Worm (Caenorhabditis elegans): ENCODE measurements around the gene C37E2.3.

The C37E2.3 gene

DNA sequence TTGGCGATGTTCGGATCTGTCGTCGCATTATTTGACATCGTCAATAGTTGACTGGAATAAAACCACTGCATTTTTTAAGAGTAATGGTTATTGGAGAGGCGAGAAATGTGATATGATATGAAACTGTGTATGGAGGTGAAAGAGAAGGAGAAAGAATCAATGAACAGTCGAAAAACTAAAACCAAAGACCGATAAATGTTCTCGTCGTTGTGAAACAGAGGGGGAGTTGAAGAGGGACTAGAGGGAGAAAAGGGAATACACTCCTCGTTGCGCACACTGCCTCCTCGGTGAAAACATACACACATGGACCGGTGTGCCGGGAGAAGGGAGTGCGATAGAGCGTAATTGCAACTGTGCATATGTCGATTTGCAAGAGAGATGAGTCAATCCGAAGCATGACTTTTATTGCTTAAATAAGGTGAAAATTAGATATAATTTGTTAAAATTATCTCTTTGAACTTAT lies 10.7 kb upstream of the C37E2.3 start, which contains the start of gene sym-4 (continued):
- TF ChIP-seq nhr-11 (tag; optimal IDR thresholded peaks at IDR 0.05) (peak; percentile 51), nhr-47 (tag; optimal IDR thresholded peaks at IDR 0.05) (peak; percentile 88), nhr-237 (tag; optimal IDR thresholded peaks at IDR 0.05) (peak; percentile 95), fkh-10 (GFP tag; optimal IDR thresholded peaks at IDR 0.05) (peak; percentile 67), alr-1 (tag; optimal IDR thresholded peaks at IDR 0.05; ENCODE audit: borderline replicate concordance) (no peak), mef-2 (tag; optimal IDR thresholded peaks at IDR 0.05) (no peak), sup-37 (GFP tag; optimal IDR thresholded peaks at IDR 0.05) (peak; percentile 4), hlh-17 (GFP tag; optimal IDR thresholded peaks at IDR 0.05; ENCODE audit: borderline replicate concordance) (no peak), unc-30 (tag; optimal IDR thresholded peaks at IDR 0.05) (no peak), ama-1 (optimal IDR thresholded peaks at IDR 0.05) (no peak), fkh-4 (tag; optimal IDR thresholded peaks at IDR 0.05; ENCODE audit: borderline replicate concordance) (no peak), ztf-11 (tag; optimal IDR thresholded peaks at IDR 0.05) (peak in 1 of 2 experiments; percentile 58), nhr-19 (GFP tag; conservative IDR thresholded peaks at IDR 0.05) (peak; percentile 91), hlh-4 (tag; optimal IDR thresholded peaks at IDR 0.05) (no peak), lsy-2 (tag; optimal IDR thresholded peaks at IDR 0.05) (peak; percentile 79 to 89), unc-98 (GFP tag; IDR thresholded peaks at IDR 0.05) (no peak), skn-1 (tag; optimal IDR thresholded peaks at IDR 0.05) (peak; percentile 82), nhr-28 (tag; optimal IDR thresholded peaks at IDR 0.05) (no peak), lin-39 (tag; optimal IDR thresholded peaks at IDR 0.05) (no peak), mep-1 (tag; optimal IDR thresholded peaks at IDR 0.05) (peak; percentile 96), nhr-85 (tag) (peak; percentile 94), nhr-71 (tag; optimal IDR thresholded peaks at IDR 0.05) (peak; percentile 96), C16A3.4 (tag; optimal IDR thresholded peaks at IDR 0.05) (peak; percentile 93), vab-15 (tag; optimal IDR thresholded peaks at IDR 0.05) (peak; percentile 85), ces-1 (GFP tag; optimal IDR thresholded peaks at IDR 0.05) (no peak), nhr-77 (tag; optimal IDR thresholded peaks at IDR 0.05) (peak; percentile 94), ztf-4 (tag; optimal IDR thresholded peaks at IDR 0.05) (peak; percentile 81), egl-13 (tag; optimal IDR thresholded peaks at IDR 0.05) (peak; percentile 61), nhr-20 (tag; optimal IDR thresholded peaks at IDR 0.05) (peak; percentile 96), ets-5 (GFP tag; IDR thresholded peaks at IDR 0.05) (no peak), aly-2 (tag; optimal IDR thresholded peaks at IDR 0.05) (no peak), ceh-90 (tag; optimal IDR thresholded peaks at IDR 0.05) (no peak), tbx-2 (tag; optimal IDR thresholded peaks at IDR 0.05) (peak; percentile 90), nhr-84 (tag; optimal IDR thresholded peaks at IDR 0.05) (no peak), hpl-2 (GFP tag; optimal IDR thresholded peaks at IDR 0.05) (peak; percentile 85), dpl-1 (GFP tag; optimal IDR thresholded peaks at IDR 0.05) (peak; percentile 70 to 76 (median 72)), blmp-1 (tag; optimal IDR thresholded peaks at IDR 0.05) (peak; percentile 88), swsn-7 (tag; optimal IDR thresholded peaks at IDR 0.05) (peak; percentile 90), lin-15B (tag; optimal IDR thresholded peaks at IDR 0.05) (peak; percentile 86), nhr-76 (tag; optimal IDR thresholded peaks at IDR 0.05) (no peak), nhr-90 (tag; optimal IDR thresholded peaks at IDR 0.05; ENCODE audit: poor library complexity) (peak; percentile 91), rnt-1 (tag; optimal IDR thresholded peaks at IDR 0.05) (peak; percentile 83), egl-27 (tag; optimal IDR thresholded peaks at IDR 0.05) (peak in 1 of 2 experiments; percentile 50), mab-9 (GFP tag; IDR thresholded peaks at IDR 0.05) (peak; percentile 28; the same call in 1 of the 2 replicates), isw-1 (GFP tag; IDR thresholded peaks at IDR 0.05) (peak; percentile 74), snu-23 (GFP tag; optimal IDR thresholded peaks at IDR 0.05) (peak; percentile 98), lir-3 (tag; optimal IDR thresholded peaks at IDR 0.05; ENCODE audit: poor library complexity) (peak; percentile 67), ceh-8 (GFP tag; optimal IDR thresholded peaks at IDR 0.05) (peak; percentile 57), zip-4 (GFP tag; optimal IDR thresholded peaks at IDR 0.05) (peak; percentile 22), lin-35 (GFP tag; optimal IDR thresholded peaks at IDR 0.05) (peak; percentile 82 to 92), ceh-88 (GFP tag; IDR thresholded peaks at IDR 0.05) (peak; percentile 44; the same call in 1 of the 2 replicates), sptf-1 (tag; optimal IDR thresholded peaks at IDR 0.05) (no peak), elt-3 (tag; optimal IDR thresholded peaks at IDR 0.05) (peak in 5 of 6 experiments; percentile 17 to 97 (median 90))

Data from whole organism, L1 larva.